Worm (Caenorhabditis elegans) whole organism, dauer: Measurements from ENCODE around the gene nas-28.

ENCODE experiments used
- unc-62 ChIP-seq: sonication (generic microtip); optimal IDR thresholded peaks from 2 replicates; lab custom pipeline; 2017; ENCODE audit warnings: missing biosample characterization, missing genetic modification reagents, missing genetic modification characterization

Gene nas-28

DNA sequence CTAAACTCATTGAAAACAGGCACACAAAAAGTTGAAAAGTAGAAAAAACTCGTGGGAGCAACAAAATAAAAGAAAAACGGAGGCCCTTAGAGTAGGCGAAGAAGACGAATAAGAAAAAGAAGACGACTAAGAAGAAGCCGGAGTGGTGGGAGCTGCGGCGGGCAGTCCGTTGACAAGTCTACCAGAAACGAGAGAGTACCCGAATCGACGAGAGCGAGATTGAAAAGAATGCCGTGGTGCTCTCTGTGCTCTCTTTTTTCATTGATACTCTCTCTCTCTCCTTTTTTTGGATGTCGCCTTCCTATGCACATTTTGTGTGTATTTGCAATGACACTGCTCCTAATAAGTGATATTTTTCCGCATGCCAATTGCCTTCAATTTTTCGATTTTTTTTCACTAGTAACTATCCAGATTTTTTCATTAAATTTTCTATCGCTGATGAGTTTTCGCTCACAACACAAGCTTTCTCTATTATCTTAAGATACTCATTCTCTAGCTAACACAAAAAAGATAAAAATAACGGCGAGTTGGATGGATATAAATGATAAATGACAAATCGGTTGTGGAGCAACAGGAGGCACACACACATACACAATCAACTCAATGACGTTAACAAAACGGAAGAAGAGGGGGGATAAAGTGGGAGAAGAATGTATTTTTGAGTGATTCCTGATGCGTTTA, 42.9 kb downstream of the nas-28 start:
- TF ChIP-seq unc-62 (GFP tag; lab: Kevin White, UChicago) = no peak

DNA sequence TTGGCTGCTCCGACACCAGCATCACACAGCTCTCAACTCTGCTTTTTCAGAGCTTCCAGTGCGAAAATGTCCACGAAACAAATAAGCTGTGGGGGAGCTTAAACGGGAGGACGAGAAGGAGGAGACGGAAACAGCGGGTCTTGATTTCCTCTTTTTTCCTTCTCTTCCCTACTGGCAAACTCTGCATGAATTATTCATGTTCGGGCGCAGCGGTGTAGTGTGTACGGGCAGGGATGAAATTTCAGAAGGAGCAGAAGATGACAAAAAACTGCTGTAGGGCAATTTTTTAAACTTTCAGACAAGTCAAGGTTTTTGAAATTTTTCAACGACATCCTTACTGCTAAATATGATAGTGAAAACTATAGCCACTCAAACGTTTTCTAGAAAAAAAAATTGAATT, 43.7 kb downstream of the nas-28 start:
- no peak for TF ChIP-seq unc-62 (GFP tag; lab: Kevin White, UChicago)

DNA sequence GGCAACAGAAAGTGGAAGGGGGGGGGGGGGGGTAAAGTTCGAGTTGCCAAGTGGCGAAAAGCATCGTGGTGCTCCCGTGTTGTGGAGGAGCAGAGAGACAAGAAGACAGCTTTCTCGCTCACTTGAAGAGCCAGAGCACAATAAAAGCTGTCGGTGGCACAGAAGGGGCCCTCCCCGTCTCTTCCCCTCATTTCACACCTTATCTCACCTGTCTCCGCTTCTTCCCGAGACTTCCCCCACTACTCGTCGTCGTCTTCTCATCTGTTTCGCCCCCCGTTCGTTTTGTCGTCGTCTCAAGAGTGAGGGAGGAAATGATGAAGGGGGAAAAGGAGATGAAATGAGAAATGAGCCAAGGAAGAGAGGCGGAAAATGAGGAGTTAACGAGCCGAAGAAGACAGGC, 44.6 kb downstream of the nas-28 start:
- TF ChIP-seq unc-62 (GFP tag; lab: Kevin White, UChicago) = no peak

DNA sequence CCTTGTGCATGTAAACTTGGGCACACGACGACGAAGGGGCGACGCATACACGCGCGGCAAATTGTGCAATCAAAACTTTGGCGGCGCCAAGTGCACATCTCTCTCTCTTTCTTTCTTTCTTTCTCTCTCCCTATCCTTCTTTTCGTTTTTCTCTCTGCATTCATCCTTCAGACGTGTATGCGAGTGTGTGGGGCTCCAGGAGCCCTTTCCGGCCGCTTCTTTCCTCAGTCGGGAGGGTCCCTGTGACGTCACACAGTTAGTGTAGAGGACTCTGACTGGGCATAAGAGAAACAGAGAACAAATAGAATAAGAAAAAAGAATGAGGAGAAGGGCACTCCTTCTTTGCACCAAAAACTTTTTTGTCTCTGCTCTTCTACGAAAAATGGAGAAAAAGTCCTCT, 45.6 kb downstream of the nas-28 start:
- TF ChIP-seq unc-62 (GFP tag; lab: Kevin White, UChicago) = no peak

DNA sequence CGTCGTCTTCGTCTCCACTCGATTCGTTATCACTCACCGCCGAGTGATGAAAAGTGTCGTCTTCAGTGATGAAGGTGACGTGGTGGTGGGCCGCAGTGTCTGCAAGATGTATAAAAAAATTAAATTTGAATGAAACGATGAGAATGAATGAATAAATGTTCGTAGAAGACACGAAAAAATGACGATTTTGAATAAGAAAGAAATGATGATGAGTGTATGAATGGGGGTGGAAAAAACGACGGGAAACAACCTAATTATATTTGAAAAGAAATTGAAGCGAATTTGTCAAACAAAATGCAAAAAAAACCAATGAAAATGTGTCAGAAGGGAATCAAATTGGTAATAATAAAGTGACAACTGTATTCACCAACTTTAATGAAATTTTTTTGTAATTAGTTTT, 46.8 kb downstream of the nas-28 start, which contains the start of gene mvk-1:
mvk-1 (minus strand) TSS at position 101 of the 400 bp plus-strand sequence.
- no peak for TF ChIP-seq unc-62 (GFP tag; lab: Kevin White, UChicago)

DNA sequence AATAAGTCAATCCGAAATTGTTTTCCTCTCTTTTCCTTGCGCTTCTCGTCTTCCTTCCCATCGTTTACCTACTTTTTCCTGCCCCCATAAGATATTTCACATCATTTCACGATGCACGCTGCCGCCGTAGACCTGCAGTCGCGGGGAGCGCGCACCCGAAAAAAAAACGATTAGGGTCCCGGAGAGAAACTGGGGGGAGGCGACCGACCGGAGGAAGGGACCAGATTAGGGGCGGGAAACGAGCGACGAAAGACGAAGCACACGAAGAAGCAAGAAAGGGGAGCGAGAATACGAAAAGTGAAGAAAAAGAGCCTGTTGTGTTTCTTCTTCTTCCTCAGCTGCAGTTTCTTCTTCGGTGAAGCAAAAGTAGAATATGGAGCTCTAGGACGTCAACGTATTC, 47.8 kb downstream of the nas-28 start:
- TF ChIP-seq unc-62 (GFP tag; lab: Kevin White, UChicago) = no peak

DNA sequence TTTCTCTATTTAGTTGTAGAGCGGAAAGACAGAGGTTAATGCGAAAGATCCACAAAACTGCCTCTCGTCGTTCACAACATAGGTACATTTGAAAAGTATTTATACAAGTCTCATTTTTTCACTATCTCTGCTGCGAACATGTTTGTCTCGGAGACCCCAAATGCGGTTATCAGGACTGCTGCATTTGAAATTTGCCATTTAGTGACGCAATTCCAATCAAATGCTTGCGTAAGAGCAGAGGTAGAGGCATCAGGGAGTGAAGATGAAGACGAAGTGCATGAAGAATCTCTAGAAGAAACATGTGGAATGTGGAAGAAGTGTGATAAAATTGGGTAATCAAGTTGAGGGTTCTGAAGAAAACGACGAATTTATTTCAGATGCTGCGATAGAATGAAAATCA, 48.9 kb downstream of the nas-28 start:
- no peak for TF ChIP-seq unc-62 (GFP tag; lab: Kevin White, UChicago)

DNA sequence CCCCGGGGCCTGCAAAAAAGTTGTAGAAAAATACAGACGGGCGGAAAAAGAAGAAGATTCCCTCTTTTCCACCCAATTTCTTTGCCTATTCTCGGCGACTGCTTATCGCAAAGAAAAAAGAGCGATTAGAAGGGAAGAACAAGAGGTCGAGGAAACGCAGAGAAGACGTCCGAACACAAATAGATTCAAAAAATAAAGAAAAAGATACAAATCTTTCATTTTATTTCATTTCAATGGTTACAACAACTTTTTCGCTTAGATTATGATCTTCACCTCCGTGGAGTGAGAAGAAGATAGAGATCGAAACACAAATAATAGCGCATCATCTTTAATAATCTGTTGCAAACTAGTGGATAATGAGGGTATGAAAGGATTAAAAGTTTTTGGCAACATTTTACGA, 51.0 kb downstream of the nas-28 start:
- no peak for TF ChIP-seq unc-62 (GFP tag; lab: Kevin White, UChicago)
